Worm (Caenorhabditis elegans): ENCODE data around the gene srv-24.
"Not testable (repeated sequence)": the region's sequence is repeated elsewhere in the genome, so short reads cannot be mapped to it uniquely, and the experiment has no call there.

The srv-24 gene

ce11 chrIV:6321667-6322066 lies 31.0 kb upstream of the srv-24 start, which contains the start of gene Y73B6BL.29:
TSS of gene Y73B6BL.29 (plus strand) at chrIV:6321929.
- no peak for TF ChIP-seq nhr-76 (tag; optimal IDR thresholded peaks at IDR 0.05)
- TF ChIP-seq nhr-12 (tag; optimal IDR thresholded peaks at IDR 0.05), result no peak
- peak; percentile 12 for TF ChIP-seq drap-1 (GFP tag; optimal IDR thresholded peaks at IDR 0.05)
- TF ChIP-seq sptf-1 (tag; optimal IDR thresholded peaks at IDR 0.05), result peak; percentile 68
- peak; percentile 50 for TF ChIP-seq nhr-237 (tag; optimal IDR thresholded peaks at IDR 0.05)
- no peak for TF ChIP-seq bed-3 (GFP tag; optimal IDR thresholded peaks at IDR 0.05)
- no peak for TF ChIP-seq tbx-8 (GFP tag; optimal IDR thresholded peaks at IDR 0.05)
- TF ChIP-seq ceh-43 (GFP tag; optimal IDR thresholded peaks at IDR 0.05), result peak; percentile 52
- no peak for TF ChIP-seq flh-1 (GFP tag; optimal IDR thresholded peaks at IDR 0.05)
- TF ChIP-seq pha-4 (tag; optimal IDR thresholded peaks at IDR 0.05), result peak; percentile 54
- TF ChIP-seq blmp-1 (tag; optimal IDR thresholded peaks at IDR 0.05), result no peak
- peak; percentile 56 for TF ChIP-seq nhr-2 (tag; optimal IDR thresholded peaks at IDR 0.05)
- TF ChIP-seq ceh-39 (tag; optimal IDR thresholded peaks at IDR 0.05), result peak; percentile 59
- TF ChIP-seq sem-2 (GFP tag; optimal IDR thresholded peaks at IDR 0.05), result no peak
- TF ChIP-seq lsy-2 (tag; optimal IDR thresholded peaks at IDR 0.05), result peak; percentile 77
- TF ChIP-seq elt-3 (tag; optimal IDR thresholded peaks at IDR 0.05), result no peak
- peak; percentile 98 for TF ChIP-seq ces-1 (GFP tag; optimal IDR thresholded peaks at IDR 0.05)
- peak; percentile 93 for TF ChIP-seq zip-8 (tag; optimal IDR thresholded peaks at IDR 0.05)
- TF ChIP-seq mep-1 (tag; optimal IDR thresholded peaks at IDR 0.05), result peak; percentile 67
- TF ChIP-seq elt-1 (tag; optimal IDR thresholded peaks at IDR 0.05; ENCODE audit: borderline replicate concordance, insufficient read depth), result no peak

DNA sequence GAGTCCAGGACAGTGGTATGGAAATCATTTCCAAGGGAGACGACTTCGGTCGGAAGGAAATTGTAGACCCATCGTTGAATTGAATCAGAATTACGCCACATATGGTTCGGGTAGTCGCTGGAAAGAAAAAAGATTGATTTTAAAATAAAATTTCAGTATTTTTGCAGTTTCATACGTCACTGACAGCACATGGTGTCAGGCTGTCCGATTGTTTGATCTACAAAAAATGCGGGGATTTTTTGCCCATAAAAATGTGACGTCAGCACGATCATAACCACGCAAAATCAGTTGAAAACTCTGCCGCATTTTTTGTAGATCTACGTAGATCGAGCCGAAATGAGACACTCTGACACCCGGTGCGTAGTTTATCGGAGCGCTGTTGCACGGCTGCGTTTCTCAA lies 26.7 kb upstream of the srv-24 start, which contains the start of gene Y73B6BL.12:
Gene Y73B6BL.12, minus strand, starts transcription at position 101 of the 400 bp plus-strand sequence.
- TF ChIP-seq unc-39 (tag; optimal IDR thresholded peaks at IDR 0.05); nhr-2 (tag; optimal IDR thresholded peaks at IDR 0.05); unc-120 (tag; optimal IDR thresholded peaks at IDR 0.05; ENCODE audit: poor library complexity, severe bottlenecking): not testable (repeated sequence)

ce11 chrIV:6307439-6307838 lies 16.8 kb upstream of the srv-24 start, which contains the start of gene csp-2:
TSS of gene csp-2 (plus strand) at chrIV:6307739.
- TF ChIP-seq M03D4.4 (tag; optimal IDR thresholded peaks at IDR 0.05) (no peak), sem-2 (GFP tag; optimal IDR thresholded peaks at IDR 0.05) (no peak), unc-62 (GFP tag; optimal IDR thresholded peaks at IDR 0.05) (no peak), lsy-2 (tag; optimal IDR thresholded peaks at IDR 0.05) (no peak), blmp-1 (tag; optimal IDR thresholded peaks at IDR 0.05) (no peak), mls-2 (tag; optimal IDR thresholded peaks at IDR 0.05) (no peak), sptf-1 (tag; optimal IDR thresholded peaks at IDR 0.05) (no peak), nhr-76 (tag; optimal IDR thresholded peaks at IDR 0.05) (no peak), drap-1 (GFP tag; optimal IDR thresholded peaks at IDR 0.05) (no peak), unc-120 (tag; optimal IDR thresholded peaks at IDR 0.05; ENCODE audit: poor library complexity, severe bottlenecking) (no peak)

ce11 chrIV:6303642-6304041 lies 13.0 kb upstream of the srv-24 start, which contains the start of gene srv-25:
TSS of gene srv-25 (minus strand) at chrIV:6303742.
- TF ChIP-seq unc-120 (tag; optimal IDR thresholded peaks at IDR 0.05; ENCODE audit: poor library complexity, severe bottlenecking) (no peak), nhr-237 (tag; optimal IDR thresholded peaks at IDR 0.05) (no peak)

DNA sequence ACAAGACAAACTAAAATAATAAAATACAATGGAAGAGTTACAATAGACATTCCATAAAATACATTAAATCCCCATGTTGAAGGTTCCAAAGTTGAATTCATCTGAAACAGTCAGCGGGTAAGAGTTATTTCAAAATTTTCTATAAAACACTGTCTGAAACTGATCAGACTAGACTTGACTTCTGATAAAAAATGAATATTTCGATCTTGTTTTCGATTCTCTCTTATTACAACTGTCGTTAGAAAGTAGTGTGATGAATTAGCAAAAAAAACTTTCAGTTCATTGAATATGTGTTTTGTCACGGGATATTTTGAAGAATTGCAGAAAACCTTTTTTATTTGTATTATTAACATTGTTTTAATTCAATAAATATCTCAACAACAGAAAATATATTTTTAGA lies 11.1 kb upstream of the srv-24 start, which contains the start of gene srv-26:
Gene srv-26, minus strand, starts transcription at position 101 of the 400 bp plus-strand sequence.
- TF ChIP-seq lsy-2 (tag; optimal IDR thresholded peaks at IDR 0.05), result no peak
- no peak for TF ChIP-seq pha-4 (tag; optimal IDR thresholded peaks at IDR 0.05)
- no peak for TF ChIP-seq elt-3 (tag; optimal IDR thresholded peaks at IDR 0.05)
- no peak for TF ChIP-seq snpc-4 (tag; optimal IDR thresholded peaks at IDR 0.05)
- no peak for TF ChIP-seq unc-62 (GFP tag; optimal IDR thresholded peaks at IDR 0.05)
- no peak for TF ChIP-seq ham-2 (GFP tag; optimal IDR thresholded peaks at IDR 0.05)
- TF ChIP-seq flh-1 (GFP tag; optimal IDR thresholded peaks at IDR 0.05), result no peak
- TF ChIP-seq nhr-12 (tag; optimal IDR thresholded peaks at IDR 0.05), result no peak
- no peak for TF ChIP-seq cnd-1 (tag; optimal IDR thresholded peaks at IDR 0.05)
- no peak for TF ChIP-seq mls-2 (tag; optimal IDR thresholded peaks at IDR 0.05)
- no peak for TF ChIP-seq ces-1 (GFP tag; optimal IDR thresholded peaks at IDR 0.05)
- no peak for TF ChIP-seq nhr-237 (tag; optimal IDR thresholded peaks at IDR 0.05)

DNA sequence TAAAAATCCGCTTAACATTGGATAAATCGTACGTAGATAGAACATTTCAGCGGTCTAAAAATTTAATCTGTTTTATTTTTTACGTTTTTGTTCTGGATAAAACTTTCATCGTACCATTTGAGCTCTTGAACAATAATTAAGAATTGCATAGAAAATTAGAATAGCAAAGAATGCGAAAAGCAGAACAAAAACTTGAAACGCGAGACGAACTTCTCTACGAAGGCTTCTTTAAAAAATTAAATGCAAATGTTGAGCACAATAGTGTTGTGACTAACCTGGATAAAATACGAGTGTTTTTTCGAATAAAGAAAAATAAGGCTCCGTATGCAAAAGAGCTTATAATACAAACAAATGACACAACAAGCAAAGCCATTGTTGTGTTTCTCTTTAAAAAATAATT lies 8.9 kb upstream of the srv-24 start:
- TF ChIP-seq ceh-39 (tag; optimal IDR thresholded peaks at IDR 0.05), result no peak
- no peak for TF ChIP-seq lin-13 (tag; optimal IDR thresholded peaks at IDR 0.05)

Data from whole organism, mixed stage, embryonic.